Fruit fly (Drosophila melanogaster): ENCODE results near the gene btsz.

Gene btsz

dm6 chr3R:14886011-14886534 is 10.8 kb upstream of the btsz start, which contains the start of the genes Rrp6, CG33331 and CG33332 (continued):
- TF ChIP-seq CG9727 (GFP tag; optimal IDR thresholded peaks at IDR 0.05) (peak; percentile 59), Mad (GFP tag; optimal IDR thresholded peaks at IDR 0.05) (peak; percentile 45), CG7928 (GFP tag; optimal IDR thresholded peaks at IDR 0.05) (peak; percentile 83), CG10654 (GFP tag; optimal IDR thresholded peaks at IDR 0.05) (peak; percentile 53), CG43689 (GFP tag; IDR thresholded peaks at IDR 0.05) (no peak), Chrac-16 (GFP tag; optimal IDR thresholded peaks at IDR 0.05) (peak; percentile 67), pum (GFP tag; optimal IDR thresholded peaks at IDR 0.05) (peak; percentile 46), dmrt11E (tag; optimal IDR thresholded peaks at IDR 0.05) (peak; percentile 50), D19A (tag; optimal IDR thresholded peaks at IDR 0.05) (peak; percentile 64), CG13775 (GFP tag; optimal IDR thresholded peaks at IDR 0.05) (peak; percentile 68), CG7271 (tag; optimal IDR thresholded peaks at IDR 0.05) (no peak), Hey (tag; optimal IDR thresholded peaks at IDR 0.05) (no peak), btn (GFP tag; optimal IDR thresholded peaks at IDR 0.05) (no peak), CG31224 (GFP tag; IDR thresholded peaks at IDR 0.05) (peak; percentile 48; the same call in 1 of the 2 replicates), CG18619 (GFP tag; optimal IDR thresholded peaks at IDR 0.05) (peak; percentile 74), CG5245 (GFP tag; optimal IDR thresholded peaks at IDR 0.05) (peak; percentile 38), Drgx (GFP tag; IDR thresholded peaks at IDR 0.05) (peak; percentile 43), prd (optimal IDR thresholded peaks at IDR 0.05) (no peak), prd (GFP tag; IDR thresholded peaks at IDR 0.05) (peak; percentile 63; the same call in 1 of the 3 replicates), org-1 (GFP tag; optimal IDR thresholded peaks at IDR 0.05) (peak; percentile 26), CG33557 (GFP tag; optimal IDR thresholded peaks at IDR 0.05) (peak; percentile 45), yki (optimal IDR thresholded peaks at IDR 0.05) (no peak), ham (GFP tag; IDR thresholded peaks at IDR 0.05) (no peak), sr (GFP tag; IDR thresholded peaks at IDR 0.05) (no peak), CG33213 (GFP tag; optimal IDR thresholded peaks at IDR 0.05) (peak; percentile 49), wor (GFP tag; IDR thresholded peaks at IDR 0.05) (0 out of 2 replicates have a peak, but pooled peaks have one; percentile 22), CG13123 (GFP tag; optimal IDR thresholded peaks at IDR 0.05) (peak; percentile 44), ssp (GFP tag; IDR thresholded peaks at IDR 0.05) (no peak; the same call in 1 of the 2 replicates), CG4282 (GFP tag; optimal IDR thresholded peaks at IDR 0.05) (peak; percentile 41), CG8281 (tag; optimal IDR thresholded peaks at IDR 0.05) (no peak), CG3995 (GFP tag; optimal IDR thresholded peaks at IDR 0.05) (peak; percentile 65), CG6175 (GFP tag; IDR thresholded peaks at IDR 0.05) (no peak), CG11560 (tag; IDR thresholded peaks at IDR 0.05) (no peak; the same call in 2 of the 3 replicates), disco-r (GFP tag; optimal IDR thresholded peaks at IDR 0.05) (no peak), CG10959 (GFP tag; IDR thresholded peaks at IDR 0.05) (no peak), CG2678 (tag; optimal IDR thresholded peaks at IDR 0.05) (no peak), vnd (GFP tag; IDR thresholded peaks at IDR 0.05; ENCODE audit: partially characterized antibody) (0 out of 3 replicates have a peak, but pooled peaks have one; percentile 18), GATAe (GFP tag; conservative IDR thresholded peaks at IDR 0.05) (no peak), run (tag; optimal IDR thresholded peaks at IDR 0.05) (peak; percentile 42), Gsc (GFP tag; IDR thresholded peaks at IDR 0.05) (no peak), Hand (GFP tag; optimal IDR thresholded peaks at IDR 0.05) (peak; percentile 37), CG7357 (GFP tag; IDR thresholded peaks at IDR 0.05) (no peak), CG17328 (GFP tag; IDR thresholded peaks at IDR 0.05) (peak; percentile 29; the same call in 1 of the 2 replicates), Ptx1 (GFP tag; IDR thresholded peaks at IDR 0.05) (peak; percentile 57), CG8765 (GFP tag; IDR thresholded peaks at IDR 0.05) (no peak), CG14710 (tag; optimal IDR thresholded peaks at IDR 0.05) (peak; percentile 99), CG7987 (GFP tag; optimal IDR thresholded peaks at IDR 0.05) (peak; percentile 57), CG30020 (tag; optimal IDR thresholded peaks at IDR 0.05) (peak; percentile 74), Oaz (GFP tag; IDR thresholded peaks at IDR 0.05) (no peak), pros (GFP tag; optimal IDR thresholded peaks at IDR 0.05) (no peak), Bteb2 (GFP tag; optimal IDR thresholded peaks at IDR 0.05) (peak; percentile 54), Hmx (GFP tag; optimal IDR thresholded peaks at IDR 0.05) (no peak)
